Worm (Caenorhabditis elegans) whole organism, L1 larva: Measurements from ENCODE around the gene clc-17.

ENCODE experiments used
- C04F5.9 ChIP-seq: sonication (generic microtip); optimal IDR thresholded peaks from 2 replicates; lab custom pipeline; 2016; ENCODE audit warnings: missing genetic modification characterization, missing compliant biosample characterization
- F16B12.6 ChIP-seq: fragments of 150-350 bp; optimal IDR thresholded peaks from 2 replicates; lab custom pipeline; 2014; ENCODE audit warnings: missing biosample characterization, missing genetic modification characterization
- alr-1 ChIP-seq: fragments of 200-800 bp; sonication (Bioruptor generic); optimal IDR thresholded peaks from 2 replicates; lab custom pipeline; 2018; ENCODE audit warnings: borderline replicate concordance, mild to moderate bottlenecking, missing genetic modification characterization, missing compliant biosample characterization
- aly-2 ChIP-seq: fragments of 150-350 bp; optimal IDR thresholded peaks from 2 replicates; lab custom pipeline; 2014; ENCODE audit warnings: missing biosample characterization, missing genetic modification characterization
- blmp-1 ChIP-seq: fragments of 150-350 bp; optimal IDR thresholded peaks from 2 replicates; lab custom pipeline; 2014; ENCODE audit warnings: missing biosample characterization, missing genetic modification characterization
- ceh-8 ChIP-seq: fragments of 200-800 bp; sonication (Bioruptor generic); optimal IDR thresholded peaks from 2 replicates; lab custom pipeline; 2018; ENCODE audit warnings: mild to moderate bottlenecking, missing genetic modification characterization, moderate library complexity, missing compliant biosample characterization
- ceh-82 ChIP-seq, 3 experiments: fragments of 150-350 bp in 1 of 3; sonication (generic microtip) in 2 of 3; optimal IDR thresholded peaks; 2 replicates each; lab custom pipeline; 2014 to 2017; ENCODE audit warnings: missing biosample characterization in 3 of 3, missing genetic modification characterization in 3 of 3
- ceh-88 ChIP-seq: fragments of 200-800 bp; sonication (Bioruptor generic); IDR thresholded peaks from 2 replicates; pipeline ENCODE4 v1.3.6; 2022; ENCODE audit warnings: missing genetic modification characterization, missing compliant biosample characterization
- ces-1 ChIP-seq: fragments of 150-350 bp; optimal IDR thresholded peaks from 2 replicates; lab custom pipeline; 2014; ENCODE audit warnings: missing biosample characterization, missing genetic modification reagents, missing genetic modification characterization
- dpl-1 ChIP-seq, 3 experiments: fragments of 150-350 bp in 2 of 3; sonication (generic microtip) in 1 of 3; optimal IDR thresholded peaks; 2 replicates each; lab custom pipeline; 2014 to 2017; ENCODE audit warnings: missing biosample characterization in 3 of 3, missing genetic modification characterization in 3 of 3, missing genetic modification reagents in 3 of 3
- efl-3 ChIP-seq: fragments of 200-800 bp; sonication (Bioruptor generic); optimal IDR thresholded peaks from 2 replicates; lab custom pipeline; 2018; ENCODE audit warnings: mild to moderate bottlenecking, missing genetic modification characterization, missing compliant biosample characterization
- egl-13 ChIP-seq: sonication (generic microtip); optimal IDR thresholded peaks from 2 replicates; lab custom pipeline; 2016; ENCODE audit warnings: missing genotype, missing genetic modification reagents, missing genetic modification characterization, missing compliant biosample characterization
- egl-27 ChIP-seq, 2 experiments: fragments of 150-350 bp in 1 of 2; sonication (generic microtip); optimal IDR thresholded peaks; 3 replicates each; lab custom pipeline; 2017 to 2018; ENCODE audit warnings: missing biosample characterization in 2 of 2, missing genetic modification characterization in 2 of 2, missing genetic modification reagents in 2 of 2
- elt-2 ChIP-seq: sonication (generic microtip); optimal IDR thresholded peaks from 2 replicates; lab custom pipeline; 2016; ENCODE audit warnings: missing genetic modification characterization, mild to moderate bottlenecking, inconsistent platforms, missing compliant biosample characterization, missing genetic modification reagents
- ets-5 ChIP-seq: fragments of 200-800 bp; sonication (Bioruptor generic); IDR thresholded peaks from 2 replicates; pipeline ENCODE4 v1.3.6; 2022; ENCODE audit warnings: missing genetic modification characterization, missing compliant biosample characterization
- fkh-10 ChIP-seq: sonication (generic microtip); optimal IDR thresholded peaks from 2 replicates; lab custom pipeline; 2017; ENCODE audit warnings: missing biosample characterization, missing genetic modification reagents, missing genetic modification characterization
- fkh-4 ChIP-seq: sonication (generic microtip); optimal IDR thresholded peaks from 2 replicates; lab custom pipeline; 2016; ENCODE audit warnings: missing compliant biosample characterization, missing genetic modification characterization, borderline replicate concordance
- fos-1 ChIP-seq: fragments of 150-350 bp; optimal IDR thresholded peaks from 2 replicates; lab custom pipeline; 2014; ENCODE audit warnings: missing biosample characterization, missing genetic modification characterization
- grh-1 ChIP-seq: fragments of 200-800 bp; sonication (Bioruptor generic); IDR thresholded peaks from 2 replicates; pipeline ENCODE4 v1.3.6; 2022; ENCODE audit warnings: missing genetic modification reagents, missing genetic modification characterization, missing compliant biosample characterization
- hlh-17 ChIP-seq: fragments of 200-800 bp; sonication (Bioruptor generic); optimal IDR thresholded peaks from 2 replicates; lab custom pipeline; 2018; ENCODE audit warnings: missing genetic modification characterization, mild to moderate bottlenecking, missing compliant biosample characterization, moderate library complexity, borderline replicate concordance
- hlh-4 ChIP-seq: sonication (generic microtip); optimal IDR thresholded peaks from 2 replicates; lab custom pipeline; 2016; ENCODE audit warnings: mild to moderate bottlenecking, missing genetic modification characterization, missing compliant biosample characterization
- isw-1 ChIP-seq: fragments of 200-800 bp; sonication (Bioruptor generic); IDR thresholded peaks from 2 replicates; pipeline ENCODE4 v1.3.6; 2022; ENCODE audit warnings: missing genetic modification characterization, missing compliant biosample characterization
- jun-1 ChIP-seq: fragments of 150-350 bp; optimal IDR thresholded peaks from 2 replicates; lab custom pipeline; 2014; ENCODE audit warnings: missing biosample characterization, missing genetic modification reagents, missing genetic modification characterization
- lin-14 ChIP-seq: fragments of 200-800 bp; sonication (Bioruptor generic); optimal IDR thresholded peaks from 2 replicates; lab custom pipeline; 2018; ENCODE audit warnings: mild to moderate bottlenecking, missing genetic modification characterization, moderate library complexity, missing compliant biosample characterization
- lin-15B ChIP-seq: fragments of 150-350 bp; sonication (generic microtip); optimal IDR thresholded peaks from 3 replicates; lab custom pipeline; 2014; ENCODE audit warnings: missing biosample characterization, missing genetic modification characterization
- lir-3 ChIP-seq: sonication (generic microtip); optimal IDR thresholded peaks from 2 replicates; lab custom pipeline; 2016; ENCODE audit warnings: mild to moderate bottlenecking, missing genetic modification characterization, moderate library complexity, missing compliant biosample characterization; ENCODE audit not compliant: poor library complexity
- lsy-2 ChIP-seq, 2 experiments: fragments of 150-350 bp; optimal IDR thresholded peaks; 2 replicates each; lab custom pipeline; 2014; ENCODE audit warnings: missing biosample characterization in 2 of 2, missing genetic modification characterization in 2 of 2
- mab-9 ChIP-seq: fragments of 200-800 bp; sonication (Bioruptor generic); IDR thresholded peaks from 2 replicates; pipeline ENCODE4 v1.3.6; 2022; ENCODE audit warnings: missing genetic modification reagents, missing genetic modification characterization, missing compliant biosample characterization
- mep-1 ChIP-seq: fragments of 150-350 bp; optimal IDR thresholded peaks from 2 replicates; lab custom pipeline; 2014; ENCODE audit warnings: missing biosample characterization, missing genetic modification characterization
- nhr-12 ChIP-seq: sonication (generic microtip); optimal IDR thresholded peaks from 2 replicates; lab custom pipeline; 2017; ENCODE audit warnings: missing biosample characterization, missing genetic modification characterization
- nhr-19 ChIP-seq: fragments of 200-800 bp; sonication (Bioruptor generic); conservative IDR thresholded peaks from 2 replicates; pipeline ENCODE4 v1.3.6; 2022; ENCODE audit warnings: missing genetic modification characterization, missing compliant biosample characterization
- nhr-20 ChIP-seq: sonication (generic microtip); optimal IDR thresholded peaks from 2 replicates; lab custom pipeline; 2016; ENCODE audit warnings: mild to moderate bottlenecking, missing genetic modification characterization, missing compliant biosample characterization
- nhr-237 ChIP-seq: fragments of 150-350 bp; optimal IDR thresholded peaks from 2 replicates; lab custom pipeline; 2014; ENCODE audit warnings: missing biosample characterization, missing genetic modification characterization
- nhr-28 ChIP-seq: fragments of 150-350 bp; optimal IDR thresholded peaks from 2 replicates; lab custom pipeline; 2014; ENCODE audit warnings: missing biosample characterization, missing genetic modification characterization
- nhr-47 ChIP-seq: sonication (generic microtip); optimal IDR thresholded peaks from 2 replicates; lab custom pipeline; 2016; ENCODE audit warnings: mild to moderate bottlenecking, missing genetic modification characterization, moderate library complexity, missing compliant biosample characterization
- nhr-71 ChIP-seq: sonication (generic microtip); optimal IDR thresholded peaks from 2 replicates; lab custom pipeline; 2016; ENCODE audit warnings: mild to moderate bottlenecking, missing genetic modification characterization, moderate library complexity, missing compliant biosample characterization
- nhr-76 ChIP-seq: sonication (generic microtip); optimal IDR thresholded peaks from 2 replicates; lab custom pipeline; 2017; ENCODE audit warnings: missing biosample characterization, missing genetic modification characterization
- nhr-84 ChIP-seq: sonication (generic microtip); optimal IDR thresholded peaks from 2 replicates; lab custom pipeline; 2017; ENCODE audit warnings: missing biosample characterization, missing genetic modification characterization
- nhr-85 ChIP-seq: sonication (generic microtip); peaks from one replicate; lab custom pipeline; 2016; ENCODE audit warnings: missing genetic modification characterization, inconsistent platforms, missing compliant biosample characterization
- pqm-1 ChIP-seq: sonication (generic microtip); optimal IDR thresholded peaks from 3 replicates; lab custom pipeline; 2017; ENCODE audit warnings: missing biosample characterization, missing genetic modification characterization
- snpc-4 ChIP-seq: fragments of 150-350 bp; optimal IDR thresholded peaks from 2 replicates; lab custom pipeline; 2014; ENCODE audit warnings: missing biosample characterization, missing genetic modification characterization
- sptf-1 ChIP-seq: fragments of 150-350 bp; optimal IDR thresholded peaks from 2 replicates; lab custom pipeline; 2014; ENCODE audit warnings: missing biosample characterization, missing genetic modification characterization
- sup-37 ChIP-seq: fragments of 200-800 bp; sonication (Bioruptor generic); optimal IDR thresholded peaks from 2 replicates; lab custom pipeline; 2018; ENCODE audit warnings: mild to moderate bottlenecking, missing genetic modification characterization, missing compliant biosample characterization
- swsn-7 ChIP-seq: sonication (generic microtip); optimal IDR thresholded peaks from 2 replicates; lab custom pipeline; 2016; ENCODE audit warnings: missing genetic modification characterization, missing compliant biosample characterization
- tbx-2 ChIP-seq: sonication (generic microtip); optimal IDR thresholded peaks from 2 replicates; lab custom pipeline; 2016; ENCODE audit warnings: missing genetic modification characterization, missing compliant biosample characterization
- tlp-1 ChIP-seq: fragments of 150-350 bp; optimal IDR thresholded peaks from 2 replicates; lab custom pipeline; 2014; ENCODE audit warnings: missing biosample characterization, missing genetic modification characterization
- unc-30 ChIP-seq: sonication (generic microtip); optimal IDR thresholded peaks from 2 replicates; lab custom pipeline; 2017; ENCODE audit warnings: missing biosample characterization, missing genetic modification characterization
- vab-15 ChIP-seq: sonication (generic microtip); optimal IDR thresholded peaks from 2 replicates; lab custom pipeline; 2017; ENCODE audit warnings: missing genotype, mild to moderate bottlenecking, missing genetic modification characterization, missing compliant biosample characterization
- xbp-1 ChIP-seq: sonication (generic microtip); optimal IDR thresholded peaks from 2 replicates; lab custom pipeline; 2016; ENCODE audit warnings: missing genetic modification characterization, missing compliant biosample characterization
- zip-4 ChIP-seq: fragments of 200-800 bp; sonication (Bioruptor generic); optimal IDR thresholded peaks from 2 replicates; lab custom pipeline; 2018; ENCODE audit warnings: mild to moderate bottlenecking, missing genetic modification characterization, moderate library complexity, missing compliant biosample characterization
- ztf-11 ChIP-seq, 2 experiments: sonication (generic microtip); optimal IDR thresholded peaks; 2 replicates each; lab custom pipeline; 2016 to 2017; ENCODE audit warnings: missing genetic modification characterization in 2 of 2, missing biosample characterization in 1 of 2, missing compliant biosample characterization in 1 of 2

clc-17 gene

ce11 chrX:11093985-11094593, 13.1 kb upstream of the clc-17 start:
- TF ChIP-seq ceh-82 (tag; optimal IDR thresholded peaks at IDR 0.05; lab: Kevin White, UChicago) (peak; percentile 99 to 100 (median 100)), F16B12.6 (tag; lab: Kevin White, UChicago) (peak; percentile 56), pqm-1 (peak; percentile 94), nhr-237 (tag; lab: Kevin White, UChicago) (peak; percentile 98), fos-1 (tag; lab: Kevin White, UChicago) (peak; percentile 100), ztf-11 (tag; optimal IDR thresholded peaks at IDR 0.05; lab: Kevin White, UChicago) (peak; percentile 96 to 97), nhr-85 (tag; lab: Kevin White, UChicago) (peak; percentile 99), egl-27 (tag; optimal IDR thresholded peaks at IDR 0.05; lab: Kevin White, UChicago) (peak; percentile 96 to 99), xbp-1 (peak; percentile 97), isw-1 (GFP tag; lab: Robert Waterston, UW) (peak; percentile 95), tbx-2 (tag; lab: Kevin White, UChicago) (peak; percentile 100), lsy-2 (tag; optimal IDR thresholded peaks at IDR 0.05; lab: Kevin White, UChicago) (peak; percentile 96 to 97), alr-1 (tag; lab: Kevin White, UChicago) (no peak), tlp-1 (peak; percentile 77), mep-1 (tag; lab: Kevin White, UChicago) (peak; percentile 100), lin-14 (GFP tag; lab: Kevin White, UChicago) (peak; percentile 99), nhr-71 (tag; lab: Kevin White, UChicago) (peak; percentile 99), nhr-28 (peak; percentile 69), snpc-4 (tag; lab: Kevin White, UChicago) (peak; percentile 94), unc-30 (peak; percentile 100), grh-1 (GFP tag; lab: Robert Waterston, UW) (peak; percentile 97), lir-3 (tag; lab: Kevin White, UChicago) (peak; percentile 95), mab-9 (GFP tag; lab: Robert Waterston, UW) (peak; percentile 99), sup-37 (GFP tag; lab: Kevin White, UChicago) (peak; percentile 97), blmp-1 (tag; lab: Kevin White, UChicago) (peak; percentile 71), nhr-20 (tag; lab: Kevin White, UChicago) (peak; percentile 99), elt-2 (tag; lab: Kevin White, UChicago) (peak; percentile 96), hlh-17 (no peak), sptf-1 (tag; lab: Kevin White, UChicago) (no peak), lin-15B (tag; lab: Kevin White, UChicago) (peak; percentile 3), fkh-10 (GFP tag; lab: Kevin White, UChicago) (peak; percentile 100), ceh-8 (GFP tag; lab: Kevin White, UChicago) (peak; percentile 100), dpl-1 (GFP tag; optimal IDR thresholded peaks at IDR 0.05; lab: Kevin White, UChicago) (peak; percentile 61 to 74 (median 63)), nhr-84 (tag; lab: Kevin White, UChicago) (peak; percentile 99), C04F5.9 (tag; lab: Kevin White, UChicago) (peak; percentile 96), zip-4 (GFP tag; lab: Kevin White, UChicago) (peak; percentile 97), hlh-4 (tag; lab: Kevin White, UChicago) (peak; percentile 34), fkh-4 (tag; lab: Kevin White, UChicago) (peak; percentile 96), swsn-7 (peak; percentile 99), nhr-76 (tag; lab: Kevin White, UChicago) (peak; percentile 97), nhr-19 (peak; percentile 99), jun-1 (tag; lab: Kevin White, UChicago) (peak; percentile 100), aly-2 (peak; percentile 96), vab-15 (tag; lab: Kevin White, UChicago) (peak; percentile 84), nhr-47 (tag; lab: Kevin White, UChicago) (peak; percentile 100), ces-1 (GFP tag; lab: Kevin White, UChicago) (peak; percentile 98), egl-13 (peak; percentile 99), nhr-12 (peak; percentile 88), efl-3 (GFP tag; lab: Kevin White, UChicago) (peak; percentile 99), ceh-88 (peak; percentile 98), ets-5 (peak; percentile 98)
